Fruit fly (Drosophila melanogaster): ENCODE results near the gene CG7362.

Gene CG7362

dm6 chr3R:14754806-14755488 is 687 bp upstream of the CG7362 start:
- TF ChIP-seq noc (tag; optimal IDR thresholded peaks at IDR 0.05), result no peak

- no peak for TF ChIP-seq noc (tag; optimal IDR thresholded peaks at IDR 0.05)
Observed at dm6 chr3R:14751023-14751422, 3.2 kb downstream of the CG7362 start, which contains the start of gene smp-30. Gene smp-30, minus strand, starts transcription at chr3R:14751246.

dm6 chr3R:14749077-14749798 is 5.0 kb downstream of the CG7362 start:
- peak; percentile 79 for TF ChIP-seq noc (tag; optimal IDR thresholded peaks at IDR 0.05)

dm6 chr3R:14748323-14749076 is 5.8 kb downstream of the CG7362 start:
- TF ChIP-seq noc (tag; optimal IDR thresholded peaks at IDR 0.05), result no peak

dm6 chr3R:14747915-14748314 is 6.3 kb downstream of the CG7362 start:
- TF ChIP-seq noc (tag; optimal IDR thresholded peaks at IDR 0.05), result no peak

- TF ChIP-seq noc (tag; optimal IDR thresholded peaks at IDR 0.05), result peak; percentile 56
Observed at dm6 chr3R:14747259-14747856, 6.9 kb downstream of the CG7362 start.

- TF ChIP-seq noc (tag; optimal IDR thresholded peaks at IDR 0.05), result peak; percentile 49
Observed at dm6 chr3R:14744339-14745129, 9.7 kb downstream of the CG7362 start.

- no peak for TF ChIP-seq noc (tag; optimal IDR thresholded peaks at IDR 0.05)
Observed at dm6 chr3R:14743418-14743817, 10.8 kb downstream of the CG7362 start.

- no peak for TF ChIP-seq noc (tag; optimal IDR thresholded peaks at IDR 0.05)
Observed at dm6 chr3R:14742928-14743327, 11.3 kb downstream of the CG7362 start.

dm6 chr3R:14742064-14742463 is 12.2 kb downstream of the CG7362 start:
- no peak for TF ChIP-seq noc (tag; optimal IDR thresholded peaks at IDR 0.05)

dm6 chr3R:14741192-14741915 is 12.9 kb downstream of the CG7362 start, which contains the start of the genes eff and jvl:
Gene eff, minus strand, starts transcription at chr3R:14741319.
Gene jvl, plus strand, starts transcription at chr3R:14741582.
- no peak for TF ChIP-seq noc (tag; optimal IDR thresholded peaks at IDR 0.05)

dm6 chr3R:14740658-14741191 is 13.5 kb downstream of the CG7362 start:
- peak; percentile 28 for TF ChIP-seq noc (tag; optimal IDR thresholded peaks at IDR 0.05)

- no peak for TF ChIP-seq noc (tag; optimal IDR thresholded peaks at IDR 0.05)
Observed at dm6 chr3R:14740253-14740522, 14.1 kb downstream of the CG7362 start.

- no peak for TF ChIP-seq noc (tag; optimal IDR thresholded peaks at IDR 0.05)
Observed at dm6 chr3R:14739501-14740252, 14.6 kb downstream of the CG7362 start.
